Worm (Caenorhabditis elegans) whole organism, L2 larva: Measurements from ENCODE around the gene rnr-2.

Experiments used
- alr-1 ChIP-seq: fragments of 150-350 bp; optimal IDR thresholded peaks from 2 replicates; lab custom pipeline; 2014; ENCODE audit warnings: missing biosample characterization, missing genetic modification characterization
- ceh-82 ChIP-seq: fragments of 150-350 bp; optimal IDR thresholded peaks from 2 replicates; lab custom pipeline; 2014; ENCODE audit warnings: missing biosample characterization, missing genetic modification characterization
- egl-27 ChIP-seq: sonication (generic microtip); optimal IDR thresholded peaks from 3 replicates; lab custom pipeline; 2017; ENCODE audit warnings: missing biosample characterization, missing genetic modification reagents, missing genetic modification characterization
- elt-1 ChIP-seq: fragments of 150-350 bp; optimal IDR thresholded peaks from 2 replicates; lab custom pipeline; 2014; ENCODE audit warnings: missing biosample characterization, missing genetic modification characterization
- fos-1 ChIP-seq: fragments of 150-350 bp; optimal IDR thresholded peaks from 2 replicates; lab custom pipeline; 2014; ENCODE audit warnings: missing biosample characterization, missing genetic modification characterization
- skn-1 ChIP-seq: sonication (generic microtip); optimal IDR thresholded peaks from 2 replicates; lab custom pipeline; 2017; ENCODE audit warnings: missing biosample characterization, missing genetic modification characterization
- unc-39 ChIP-seq: fragments of 150-350 bp; optimal IDR thresholded peaks from 2 replicates; lab custom pipeline; 2014; ENCODE audit warnings: missing biosample characterization, missing genetic modification characterization
- unc-62 ChIP-seq: fragments of 150-350 bp; optimal IDR thresholded peaks from 2 replicates; lab custom pipeline; 2014; ENCODE audit warnings: missing biosample characterization, missing genetic modification reagents, missing genetic modification characterization

DNA sequence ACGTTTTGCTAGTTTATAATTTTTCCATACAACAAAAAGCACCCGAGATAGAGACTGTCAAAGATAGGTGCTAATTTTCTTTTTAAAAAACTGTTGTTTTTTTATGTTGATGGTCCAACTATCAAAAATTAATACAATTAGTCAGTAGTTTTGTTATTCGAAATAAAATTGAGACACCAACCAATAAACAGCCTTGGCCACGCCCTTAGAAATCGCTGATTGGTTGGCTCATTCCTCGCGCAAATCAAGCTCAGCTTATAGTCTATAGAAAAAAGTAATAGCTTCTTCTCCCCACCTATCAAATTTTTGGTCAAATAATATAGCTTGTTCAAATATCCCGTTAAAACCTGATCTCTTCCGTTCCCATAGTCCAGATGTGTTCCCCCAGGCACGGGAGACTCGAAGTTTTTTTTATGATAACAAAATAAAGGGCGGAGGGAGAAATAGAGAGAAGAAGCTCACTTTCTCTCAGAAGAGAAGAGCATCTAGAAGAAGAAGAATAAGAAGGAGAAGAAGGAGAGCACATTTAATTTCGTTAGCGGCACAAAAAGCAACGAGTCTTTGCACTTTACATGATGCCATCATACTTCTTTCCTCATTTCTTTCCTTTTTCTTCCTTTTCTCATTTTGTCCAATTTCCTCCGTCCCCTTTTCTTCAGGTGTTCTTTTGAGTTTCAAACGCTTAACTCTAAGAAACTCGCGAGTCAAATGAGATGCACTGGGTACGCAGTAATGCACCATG lies 37.3 kb upstream of the rnr-2 start:
- TF ChIP-seq unc-62 (no peak), fos-1 (tag; lab: Kevin White, UChicago) (no peak), egl-27 (tag; lab: Kevin White, UChicago) (no peak), elt-1 (tag; lab: Kevin White, UChicago) (no peak), skn-1 (tag; lab: Kevin White, UChicago) (no peak), unc-39 (no peak), ceh-82 (no peak), alr-1 (tag; lab: Kevin White, UChicago) (no peak)
